Worm (Caenorhabditis elegans): ENCODE data around the gene top-2.

DNA sequence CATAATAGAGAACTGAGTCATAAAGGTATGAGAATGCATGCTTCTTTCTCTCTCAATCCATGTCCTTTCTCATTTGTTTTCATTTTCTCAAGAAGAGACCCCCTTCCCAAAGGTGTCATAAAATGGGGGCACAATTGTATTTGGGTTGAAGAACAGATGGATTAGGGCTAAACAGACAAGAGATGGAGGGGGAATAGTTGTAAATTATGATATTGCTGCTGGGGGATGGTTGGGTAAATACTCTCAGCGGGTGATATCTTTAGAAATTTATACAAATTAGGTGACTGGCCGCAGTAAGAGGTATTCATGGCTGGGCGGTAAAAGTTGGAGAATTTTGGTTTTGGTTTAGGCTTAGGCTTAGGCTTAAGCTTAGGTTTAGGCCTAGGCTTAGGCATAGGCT is 30.1 kb downstream of the top-2 start:
- TF ChIP-seq pes-1 (GFP tag; IDR thresholded peaks at IDR 0.05) (no peak), ama-1 (optimal IDR thresholded peaks at IDR 0.05) (no peak), ets-7 (tag; optimal IDR thresholded peaks at IDR 0.05) (no peak), hnd-1 (tag; optimal IDR thresholded peaks at IDR 0.05) (no peak), B0310.2 (tag; optimal IDR thresholded peaks at IDR 0.05) (no peak), sea-1 (GFP tag; conservative IDR thresholded peaks at IDR 0.05) (no peak), flt-1 (GFP tag; IDR thresholded peaks at IDR 0.05) (no peak)
